Fruit fly (Drosophila melanogaster): ENCODE results near the gene CG1486.

The CG1486 gene

dm6 chrX:21367363-21368072 is 43.7 kb downstream of the CG1486 start (continued):
- TF ChIP-seq mld (GFP tag; IDR thresholded peaks at IDR 0.05; ENCODE audit: partially characterized antibody) (no peak), Taf1 (GFP tag; IDR thresholded peaks at IDR 0.05) (peak; percentile 94), Rfx (GFP tag; IDR thresholded peaks at IDR 0.05) (peak; percentile 98), chif (GFP tag; optimal IDR thresholded peaks at IDR 0.05) (peak; percentile 93 to 96), CG4328 (GFP tag; optimal IDR thresholded peaks at IDR 0.05) (peak; percentile 99), Doc3 (GFP tag; IDR thresholded peaks at IDR 0.05; ENCODE audit: partially characterized antibody) (no peak), ash1 (GFP tag; optimal IDR thresholded peaks at IDR 0.05) (peak; percentile 49), chm (GFP tag; IDR thresholded peaks at IDR 0.05) (peak; percentile 95), disco-r (GFP tag; optimal IDR thresholded peaks at IDR 0.05) (peak; percentile 94), CG9817 (tag; optimal IDR thresholded peaks at IDR 0.05) (peak; percentile 98), Dip3 (GFP tag; optimal IDR thresholded peaks at IDR 0.05) (peak; percentile 93), dimm (GFP tag; IDR thresholded peaks at IDR 0.05) (peak; percentile 88), bowl (GFP tag; IDR thresholded peaks at IDR 0.05) (peak; percentile 91), CG31388 (GFP tag; optimal IDR thresholded peaks at IDR 0.05) (peak; percentile 87), ken (GFP tag; IDR thresholded peaks at IDR 0.05) (peak; percentile 94), sisA (GFP tag; IDR thresholded peaks at IDR 0.05) (peak; percentile 96), vvl (GFP tag; IDR thresholded peaks at IDR 0.05) (peak; percentile 97), hb (GFP tag; IDR thresholded peaks at IDR 0.05; ENCODE audit: partially characterized antibody) (0 out of 3 replicates have a peak, but pooled peaks have one; percentile 59), CG31441 (GFP tag; IDR thresholded peaks at IDR 0.05) (peak; percentile 99), Hr39 (optimal IDR thresholded peaks at IDR 0.05) (no peak), CG3726 (GFP tag; IDR thresholded peaks at IDR 0.05) (peak; percentile 94), CG4282 (GFP tag; optimal IDR thresholded peaks at IDR 0.05) (peak; percentile 90), CG30020 (tag; optimal IDR thresholded peaks at IDR 0.05) (peak; percentile 81), CG4707 (GFP tag; optimal IDR thresholded peaks at IDR 0.05) (peak; percentile 99), fu2 (GFP tag; optimal IDR thresholded peaks at IDR 0.05) (peak; percentile 96), HHEX (GFP tag; optimal IDR thresholded peaks at IDR 0.05) (peak; percentile 98), luna (GFP tag; optimal IDR thresholded peaks at IDR 0.05) (peak; percentile 64), Vsx1 (GFP tag; optimal IDR thresholded peaks at IDR 0.05) (peak; percentile 96), CG10959 (GFP tag; IDR thresholded peaks at IDR 0.05) (peak; percentile 86), Hr3 (GFP tag; optimal IDR thresholded peaks at IDR 0.05) (peak; percentile 97), Optix (GFP tag; IDR thresholded peaks at IDR 0.05) (peak; percentile 95), CG6791 (GFP tag; IDR thresholded peaks at IDR 0.05; ENCODE audit: partially characterized antibody) (no peak), Sry-β (GFP tag; optimal IDR thresholded peaks at IDR 0.05) (peak; percentile 62), Xbp1 (GFP tag; optimal IDR thresholded peaks at IDR 0.05) (peak; percentile 97), Tbp (GFP tag; optimal IDR thresholded peaks at IDR 0.05) (no peak), sima (GFP tag; optimal IDR thresholded peaks at IDR 0.05) (peak; percentile 85), CG16815 (GFP tag; optimal IDR thresholded peaks at IDR 0.05) (peak; percentile 96), CG11247 (GFP tag; IDR thresholded peaks at IDR 0.05) (peak; percentile 94), BEAF-32 (GFP tag; optimal IDR thresholded peaks at IDR 0.05) (peak; percentile 26), pita (GFP tag; optimal IDR thresholded peaks at IDR 0.05) (no peak), Hey (tag; optimal IDR thresholded peaks at IDR 0.05) (peak; percentile 90), al (GFP tag; IDR thresholded peaks at IDR 0.05) (peak; percentile 96), lmd (GFP tag; IDR thresholded peaks at IDR 0.05) (peak; percentile 98), CG16813 (GFP tag; IDR thresholded peaks at IDR 0.05; ENCODE audit: partially characterized antibody) (no peak), pho (GFP tag; optimal IDR thresholded peaks at IDR 0.05) (peak; percentile 97), lilli (GFP tag; optimal IDR thresholded peaks at IDR 0.05) (peak; percentile 98), ERR (GFP tag; optimal IDR thresholded peaks at IDR 0.05) (peak; percentile 90), gce (GFP tag; IDR thresholded peaks at IDR 0.05) (peak; percentile 89; the same call in 2 of the 3 replicates), ci (GFP tag; IDR thresholded peaks at IDR 0.05) (peak; percentile 95), Spps (tag; optimal IDR thresholded peaks at IDR 0.05) (peak; percentile 90), Gug (GFP tag; IDR thresholded peaks at IDR 0.05) (peak; percentile 94)
